Worm (Caenorhabditis elegans) whole organism, midembryonic: ENCODE data around the gene tth-1.

Experiments
- T22C8.4 ChIP-seq: fragments of 200-800 bp; sonication (Bioruptor generic); IDR thresholded peaks from 2 replicates; pipeline ENCODE4 v1.3.6; 2022; ENCODE audit warnings: missing genetic modification characterization, missing compliant biosample characterization
- cog-1 ChIP-seq: sonication (generic microtip); optimal IDR thresholded peaks from 2 replicates; lab custom pipeline; 2016; ENCODE audit warnings: missing genetic modification characterization, missing compliant biosample characterization
- flt-1 ChIP-seq: fragments of 200-800 bp; sonication (Bioruptor generic); IDR thresholded peaks from 2 replicates; pipeline ENCODE4 v1.3.6; 2022; ENCODE audit warnings: missing genetic modification characterization, missing compliant biosample characterization
- klf-2 ChIP-seq: fragments of 200-800 bp; sonication (Bioruptor generic); conservative IDR thresholded peaks from 2 replicates; pipeline ENCODE4 v1.3.6; 2022; ENCODE audit warnings: missing genetic modification reagents, missing genetic modification characterization, missing compliant biosample characterization
- med-1 ChIP-seq: sonication (generic microtip); optimal IDR thresholded peaks from 2 replicates; lab custom pipeline; 2017; ENCODE audit warnings: missing genetic modification characterization, mild to moderate bottlenecking, missing compliant biosample characterization, antibody characterized with exemption, missing genetic modification reagents; ENCODE audit not compliant: insufficient read depth
- ref-1 ChIP-seq: fragments of 200-800 bp; sonication (Bioruptor generic); conservative IDR thresholded peaks from 2 replicates; pipeline ENCODE4 v1.3.6; 2022; ENCODE audit warnings: missing genetic modification reagents, missing genetic modification characterization, missing compliant biosample characterization
- tab-1 ChIP-seq: fragments of 200-800 bp; sonication (Bioruptor generic); IDR thresholded peaks from 2 replicates; pipeline ENCODE4 v1.3.6; 2022; ENCODE audit warnings: missing genetic modification characterization, missing compliant biosample characterization
- ztf-23 ChIP-seq: fragments of 200-800 bp; sonication (Bioruptor generic); IDR thresholded peaks from 2 replicates; pipeline ENCODE4 v1.3.6; 2022; ENCODE audit warnings: missing genetic modification reagents, missing genetic modification characterization, missing compliant biosample characterization
- ztf-29 ChIP-seq: fragments of 200-800 bp; sonication (Bioruptor generic); IDR thresholded peaks from 2 replicates; pipeline ENCODE4 v1.3.6; 2022; ENCODE audit warnings: missing genetic modification reagents, missing genetic modification characterization, missing compliant biosample characterization

The tth-1 gene

ce11 chrX:8378312-8378711, 45.2 kb downstream of the tth-1 start, which contains the start of gene tbc-18:
tbc-18 (plus strand) TSS chrX:8378557.
- TF ChIP-seq T22C8.4 (GFP tag; lab: Robert Waterston, UW) (no peak), ztf-23 (GFP tag; lab: Robert Waterston, UW) (no peak), med-1 (GFP tag; lab: Kevin White, UChicago) (no peak), klf-2 (GFP tag; lab: Robert Waterston, UW) (no peak), tab-1 (no peak), ztf-29 (GFP tag; lab: Robert Waterston, UW) (no peak), cog-1 (no peak), flt-1 (GFP tag; lab: Robert Waterston, UW) (no peak), ref-1 (GFP tag; lab: Robert Waterston, UW) (no peak)
